Worm (Caenorhabditis elegans): Measurements from ENCODE around the gene Y39G8B.7.
A peak's percentile ranks its signal among the peaks of the same experiment; 100 is the strongest.

Y39G8B.7 gene

DNA sequence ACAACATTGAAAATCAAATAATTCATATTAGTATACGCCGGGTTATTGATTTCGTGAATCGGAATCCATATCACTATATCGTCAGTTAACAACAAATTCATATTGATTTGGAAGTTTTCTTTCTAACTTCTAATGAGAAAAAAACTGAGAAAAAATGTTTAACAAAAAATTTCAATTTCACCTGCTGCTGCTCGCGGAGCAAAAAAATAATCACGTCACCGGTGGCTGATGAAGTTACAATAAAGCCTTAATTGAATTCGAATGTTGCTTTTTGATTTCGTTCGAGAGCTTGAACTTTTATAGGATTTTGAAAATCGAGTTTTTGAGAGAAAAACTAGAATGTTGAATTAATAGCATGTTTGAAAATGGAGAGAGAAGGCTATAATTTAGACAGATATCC, 25.9 kb downstream of the Y39G8B.7 start, which contains the start of gene sre-43:
Gene sre-43, minus strand, starts transcription at position 101 of the 400 bp plus-strand sequence.
- TF ChIP-seq ceh-18 (tag; optimal IDR thresholded peaks at IDR 0.05), result no peak
- TF ChIP-seq tbx-7 (tag; optimal IDR thresholded peaks at IDR 0.05), result no peak
- TF ChIP-seq ceh-19 (GFP tag; optimal IDR thresholded peaks at IDR 0.05), result no peak
- no peak for TF ChIP-seq ahr-1 (tag; optimal IDR thresholded peaks at IDR 0.05)
- TF ChIP-seq eyg-1 (tag; optimal IDR thresholded peaks at IDR 0.05), result no peak
- TF ChIP-seq npax-4 (tag; optimal IDR thresholded peaks at IDR 0.05), result no peak
- TF ChIP-seq ceh-2 (tag; optimal IDR thresholded peaks at IDR 0.05), result no peak
- no peak for TF ChIP-seq sdc-2 (tag; optimal IDR thresholded peaks at IDR 0.05)
- TF ChIP-seq ref-2 (tag; optimal IDR thresholded peaks at IDR 0.05), result no peak
- no peak for TF ChIP-seq mec-3 (tag; optimal IDR thresholded peaks at IDR 0.05; ENCODE audit: borderline replicate concordance)
- no peak for TF ChIP-seq C08G9.2 (tag; optimal IDR thresholded peaks at IDR 0.05)
- no peak for TF ChIP-seq hlh-13 (GFP tag; optimal IDR thresholded peaks at IDR 0.05)
- no peak for TF ChIP-seq pat-9 (tag; optimal IDR thresholded peaks at IDR 0.05)
- no peak for TF ChIP-seq madf-2 (tag; optimal IDR thresholded peaks at IDR 0.05)
- no peak for TF ChIP-seq gmeb-2 (tag; optimal IDR thresholded peaks at IDR 0.05)
- TF ChIP-seq odd-2 (tag; optimal IDR thresholded peaks at IDR 0.05), result no peak
- TF ChIP-seq lin-11 (tag; optimal IDR thresholded peaks at IDR 0.05), result no peak

DNA sequence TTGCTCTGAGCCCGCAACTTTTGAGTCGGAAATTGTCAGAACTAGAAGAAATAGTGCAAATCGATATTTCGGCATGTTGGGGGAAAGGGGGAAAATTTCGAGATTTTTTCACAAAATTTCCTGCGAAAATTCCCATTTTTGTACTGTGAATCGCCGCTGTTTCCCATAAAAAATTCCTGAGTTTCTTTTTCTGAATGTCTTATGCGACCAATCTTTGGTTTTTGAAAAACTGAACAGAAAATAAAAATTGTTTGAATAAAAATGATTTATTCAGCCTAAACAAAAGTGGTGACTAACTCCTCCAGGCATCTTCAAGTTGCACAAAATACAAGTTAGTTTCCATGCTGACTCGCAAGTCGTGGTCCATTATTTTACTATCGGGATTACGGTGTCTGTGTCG, 28.6 kb downstream of the Y39G8B.7 start, which contains the start of gene W07G1.7:
Gene W07G1.7, minus strand, starts transcription at position 101 of the 400 bp plus-strand sequence.
- TF ChIP-seq pqm-1 (tag; optimal IDR thresholded peaks at IDR 0.05), result no peak
- TF ChIP-seq ceh-6 (GFP tag; optimal IDR thresholded peaks at IDR 0.05), result no peak
- no peak for TF ChIP-seq hlh-6 (tag; optimal IDR thresholded peaks at IDR 0.05)
- TF ChIP-seq fkh-6 (tag; optimal IDR thresholded peaks at IDR 0.05), result no peak
- TF ChIP-seq hlh-30 (tag; optimal IDR thresholded peaks at IDR 0.05; ENCODE audit: insufficient read depth), result no peak
- TF ChIP-seq T23F11.4 (GFP tag; optimal IDR thresholded peaks at IDR 0.05), result no peak
- no peak for TF ChIP-seq odd-2 (tag; optimal IDR thresholded peaks at IDR 0.05)
- no peak for TF ChIP-seq sdc-2 (tag; optimal IDR thresholded peaks at IDR 0.05)

DNA sequence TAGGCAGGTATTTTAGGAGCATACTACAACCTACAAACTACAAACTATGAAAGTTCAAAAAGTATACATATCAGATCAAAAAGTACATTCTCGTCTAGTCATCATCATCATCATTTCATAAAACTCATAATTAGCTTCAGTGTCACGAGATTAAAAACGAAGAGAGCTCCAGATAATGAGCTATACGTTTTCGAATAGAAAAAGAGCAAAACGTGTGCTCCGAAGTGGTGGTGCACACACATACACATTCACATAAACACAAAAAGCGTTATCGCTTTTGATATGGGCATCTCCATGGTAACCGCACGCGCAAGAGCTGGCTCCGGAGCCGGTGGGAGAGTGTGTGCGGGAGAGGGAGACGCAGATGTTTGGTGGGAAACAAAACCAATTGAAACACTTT, 30.5 kb downstream of the Y39G8B.7 start:
- TF ChIP-seq ceh-30 (tag; optimal IDR thresholded peaks at IDR 0.05), result no peak
- TF ChIP-seq ceh-14 (tag; optimal IDR thresholded peaks at IDR 0.05), result peak; percentile 17

DNA sequence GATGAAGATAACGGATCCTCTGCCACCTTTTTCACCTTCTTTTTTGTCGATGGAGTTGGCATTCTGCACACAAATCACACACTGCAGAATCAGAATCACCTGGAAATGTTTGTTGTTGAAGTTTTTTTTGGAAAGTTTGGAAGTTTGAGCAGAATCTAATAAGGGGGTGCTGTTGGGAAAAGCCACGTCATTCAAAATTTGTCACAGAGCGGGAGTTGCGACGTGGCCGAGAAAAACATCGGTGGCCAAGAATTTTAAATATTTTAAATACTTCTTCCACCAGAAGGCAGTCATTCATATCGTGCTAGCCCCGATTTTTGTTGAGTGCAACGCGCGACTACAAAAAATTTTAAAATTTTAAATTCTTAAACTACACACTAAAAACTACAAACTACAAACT, 32.5 kb downstream of the Y39G8B.7 start, which contains the start of gene rpi-1:
Gene rpi-1, minus strand, starts transcription at position 101 of the 400 bp plus-strand sequence.
- TF ChIP-seq ttx-3 (tag; optimal IDR thresholded peaks at IDR 0.05) (no peak), ztf-16 (tag; optimal IDR thresholded peaks at IDR 0.05) (no peak), nhr-232 (tag; optimal IDR thresholded peaks at IDR 0.05) (no peak), ceh-30 (tag; optimal IDR thresholded peaks at IDR 0.05) (no peak), ref-2 (tag; optimal IDR thresholded peaks at IDR 0.05) (no peak), F13H6.1 (tag; optimal IDR thresholded peaks at IDR 0.05) (no peak), unc-3 (GFP tag; conservative IDR thresholded peaks at IDR 0.05) (no peak), unc-3 (tag; optimal IDR thresholded peaks at IDR 0.05) (no peak), ets-4 (tag; optimal IDR thresholded peaks at IDR 0.05) (no peak), tbx-7 (tag; optimal IDR thresholded peaks at IDR 0.05) (no peak), K02D7.2 (tag; optimal IDR thresholded peaks at IDR 0.05) (no peak), sox-2 (GFP tag; IDR thresholded peaks at IDR 0.05) (no peak), dve-1 (tag; optimal IDR thresholded peaks at IDR 0.05) (no peak), hlh-8 (tag; optimal IDR thresholded peaks at IDR 0.05) (no peak), dmd-4 (tag; optimal IDR thresholded peaks at IDR 0.05; ENCODE audit: borderline replicate concordance) (no peak), zip-5 (tag; optimal IDR thresholded peaks at IDR 0.05) (no peak), sox-4 (tag; optimal IDR thresholded peaks at IDR 0.05) (no peak), fkh-10 (GFP tag; optimal IDR thresholded peaks at IDR 0.05) (no peak), elt-2 (tag; optimal IDR thresholded peaks at IDR 0.05) (no peak)
